Worm (Caenorhabditis elegans): ENCODE data around the gene gldi-8.

The gldi-8 gene

ce11 chrIII:12615859-12616439, 16.4 kb upstream of the gldi-8 start:
- TF ChIP-seq cog-1 (tag; optimal IDR thresholded peaks at IDR 0.05) (no peak), ztf-29 (GFP tag; IDR thresholded peaks at IDR 0.05) (no peak), ztf-23 (GFP tag; IDR thresholded peaks at IDR 0.05) (no peak), flt-1 (GFP tag; IDR thresholded peaks at IDR 0.05) (no peak), T22C8.4 (GFP tag; IDR thresholded peaks at IDR 0.05) (no peak), tab-1 (GFP tag; IDR thresholded peaks at IDR 0.05) (no peak), klf-2 (GFP tag; conservative IDR thresholded peaks at IDR 0.05) (no peak), med-1 (GFP tag; optimal IDR thresholded peaks at IDR 0.05; ENCODE audit: insufficient read depth) (no peak), ref-1 (GFP tag; conservative IDR thresholded peaks at IDR 0.05) (no peak)

DNA sequence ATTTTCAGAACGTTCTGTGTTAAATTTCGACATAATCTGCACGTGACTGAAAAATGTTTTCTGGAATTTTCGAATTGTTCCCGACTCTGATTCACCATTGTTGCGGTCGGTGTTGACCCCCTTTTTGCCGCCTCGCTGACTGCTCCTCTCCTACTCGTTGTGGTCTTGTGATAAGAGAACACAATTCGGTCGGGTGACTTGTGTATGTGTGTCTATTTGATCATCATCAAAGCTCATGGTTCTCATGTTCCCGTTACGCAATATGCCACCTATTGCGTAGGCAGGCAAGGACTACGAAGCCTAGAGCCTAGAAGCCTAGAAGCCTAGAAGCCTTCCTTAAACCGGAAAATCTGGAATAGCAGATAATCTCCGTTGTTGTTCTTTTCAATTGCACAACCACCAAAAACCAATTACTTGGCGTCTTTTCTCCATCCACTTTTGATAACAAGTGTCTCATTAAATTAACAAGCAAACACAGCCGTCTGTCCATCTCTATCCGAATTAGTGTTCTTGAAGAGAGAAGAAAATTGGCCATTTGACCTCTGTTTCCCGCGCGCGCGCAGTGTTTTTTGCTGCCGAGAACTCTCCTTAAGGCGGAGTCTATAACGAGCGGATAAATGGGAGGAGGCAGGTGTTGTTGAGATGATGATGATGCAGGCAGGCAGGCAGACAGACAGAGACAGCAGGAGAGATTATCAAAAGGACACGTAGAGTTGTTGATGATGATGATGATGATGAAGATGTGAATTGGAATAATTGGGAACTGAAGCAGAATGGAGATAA, 15.3 kb upstream of the gldi-8 start:
- no peak for TF ChIP-seq klf-2 (GFP tag; conservative IDR thresholded peaks at IDR 0.05)
- TF ChIP-seq ztf-29 (GFP tag; IDR thresholded peaks at IDR 0.05) = no peak
- TF ChIP-seq cog-1 (tag; optimal IDR thresholded peaks at IDR 0.05) = no peak
- no peak for TF ChIP-seq med-1 (GFP tag; optimal IDR thresholded peaks at IDR 0.05; ENCODE audit: insufficient read depth)
- peak; percentile 66; the same call in 1 of the 2 replicates for TF ChIP-seq tab-1 (GFP tag; IDR thresholded peaks at IDR 0.05)
- no peak for TF ChIP-seq ref-1 (GFP tag; conservative IDR thresholded peaks at IDR 0.05)
- peak; percentile 44; the same call in 1 of the 2 replicates for TF ChIP-seq ztf-23 (GFP tag; IDR thresholded peaks at IDR 0.05)
- 0 out of 2 replicates have a peak, but pooled peaks have one; percentile 4 for TF ChIP-seq flt-1 (GFP tag; IDR thresholded peaks at IDR 0.05)
- TF ChIP-seq T22C8.4 (GFP tag; IDR thresholded peaks at IDR 0.05) = no peak

ce11 chrIII:12614161-12614560, 14.6 kb upstream of the gldi-8 start:
- TF ChIP-seq flt-1 (GFP tag; IDR thresholded peaks at IDR 0.05) (no peak), ztf-23 (GFP tag; IDR thresholded peaks at IDR 0.05) (no peak), klf-2 (GFP tag; conservative IDR thresholded peaks at IDR 0.05) (no peak), ref-1 (GFP tag; conservative IDR thresholded peaks at IDR 0.05) (no peak), ztf-29 (GFP tag; IDR thresholded peaks at IDR 0.05) (no peak), cog-1 (tag; optimal IDR thresholded peaks at IDR 0.05) (no peak), T22C8.4 (GFP tag; IDR thresholded peaks at IDR 0.05) (no peak), tab-1 (GFP tag; IDR thresholded peaks at IDR 0.05) (no peak), med-1 (GFP tag; optimal IDR thresholded peaks at IDR 0.05; ENCODE audit: insufficient read depth) (no peak)

DNA sequence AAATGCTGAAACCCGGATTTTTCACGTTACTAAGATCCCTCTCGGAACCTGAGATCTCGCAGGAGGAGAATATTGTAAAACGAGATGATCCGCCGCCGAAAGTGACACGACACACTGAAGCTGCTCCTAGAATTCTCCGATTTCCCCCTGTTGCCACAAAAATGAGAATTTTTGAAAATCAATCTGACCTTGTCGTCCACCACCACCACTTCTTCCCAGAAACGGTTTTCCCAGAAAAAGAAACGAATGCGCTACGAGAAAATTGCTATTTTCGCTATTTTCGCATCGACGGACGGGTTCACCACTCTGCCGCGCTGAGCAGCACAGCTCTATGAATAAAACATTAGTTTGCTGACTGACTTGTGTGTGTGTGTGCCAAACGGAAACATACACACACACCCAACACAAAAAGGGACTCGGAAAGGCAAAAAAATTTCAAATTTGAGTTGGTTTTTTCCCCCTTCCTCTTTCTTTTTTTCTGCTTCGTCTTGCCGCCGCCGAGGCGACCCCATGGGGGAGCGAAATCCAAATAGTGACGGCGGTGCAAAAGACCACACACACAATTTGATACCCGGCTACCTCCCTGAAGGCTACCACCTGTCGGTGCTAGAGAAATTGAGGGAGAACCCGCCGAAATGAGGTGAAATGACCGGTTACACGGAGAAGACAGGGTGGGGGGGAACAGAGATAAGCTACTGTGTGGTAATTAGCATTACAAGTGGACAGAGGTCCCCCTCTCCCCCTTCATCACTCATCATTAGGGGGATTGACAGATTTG, 13.8 kb upstream of the gldi-8 start:
- TF ChIP-seq ztf-23 (GFP tag; IDR thresholded peaks at IDR 0.05) = peak; percentile 56; the same call in 1 of the 2 replicates
- TF ChIP-seq tab-1 (GFP tag; IDR thresholded peaks at IDR 0.05) = 0 out of 2 replicates have a peak, but pooled peaks have one; percentile 31
- TF ChIP-seq klf-2 (GFP tag; conservative IDR thresholded peaks at IDR 0.05) = 0 out of 2 replicates have a peak, but pooled peaks have one; percentile 27
- no peak for TF ChIP-seq med-1 (GFP tag; optimal IDR thresholded peaks at IDR 0.05; ENCODE audit: insufficient read depth)
- TF ChIP-seq ztf-29 (GFP tag; IDR thresholded peaks at IDR 0.05) = no peak
- no peak for TF ChIP-seq ref-1 (GFP tag; conservative IDR thresholded peaks at IDR 0.05)
- no peak for TF ChIP-seq T22C8.4 (GFP tag; IDR thresholded peaks at IDR 0.05)
- peak; percentile 28 for TF ChIP-seq cog-1 (tag; optimal IDR thresholded peaks at IDR 0.05)
- TF ChIP-seq flt-1 (GFP tag; IDR thresholded peaks at IDR 0.05) = peak; percentile 60; the same call in 1 of the 2 replicates

DNA sequence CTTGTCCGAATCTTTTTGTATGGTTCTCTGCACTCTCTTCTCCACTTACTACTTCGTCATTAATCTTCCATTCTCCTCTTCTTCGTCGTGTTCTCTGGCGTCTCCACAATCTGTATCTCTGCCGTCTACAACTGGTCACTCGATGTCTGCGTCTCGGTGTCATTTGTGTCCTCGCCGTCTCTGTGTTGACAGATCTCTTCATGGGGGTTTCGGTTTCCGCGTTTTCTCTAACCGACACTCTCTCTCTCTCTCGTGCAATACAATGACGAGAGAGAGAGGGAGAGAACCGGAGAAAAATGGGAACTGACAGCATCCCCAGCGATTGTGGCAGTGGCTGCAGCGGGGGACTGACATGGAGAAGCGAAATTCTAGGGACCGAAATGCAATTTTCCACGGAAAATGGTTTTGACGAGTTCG, 13.0 kb upstream of the gldi-8 start:
- TF ChIP-seq ztf-23 (GFP tag; IDR thresholded peaks at IDR 0.05) (no peak; the same call in 1 of the 2 replicates), med-1 (GFP tag; optimal IDR thresholded peaks at IDR 0.05; ENCODE audit: insufficient read depth) (no peak), ref-1 (GFP tag; conservative IDR thresholded peaks at IDR 0.05) (no peak), tab-1 (GFP tag; IDR thresholded peaks at IDR 0.05) (no peak; the same call in 1 of the 2 replicates), T22C8.4 (GFP tag; IDR thresholded peaks at IDR 0.05) (no peak), ztf-29 (GFP tag; IDR thresholded peaks at IDR 0.05) (no peak), flt-1 (GFP tag; IDR thresholded peaks at IDR 0.05) (peak; percentile 79), klf-2 (GFP tag; conservative IDR thresholded peaks at IDR 0.05) (no peak), cog-1 (tag; optimal IDR thresholded peaks at IDR 0.05) (peak; percentile 94)

DNA sequence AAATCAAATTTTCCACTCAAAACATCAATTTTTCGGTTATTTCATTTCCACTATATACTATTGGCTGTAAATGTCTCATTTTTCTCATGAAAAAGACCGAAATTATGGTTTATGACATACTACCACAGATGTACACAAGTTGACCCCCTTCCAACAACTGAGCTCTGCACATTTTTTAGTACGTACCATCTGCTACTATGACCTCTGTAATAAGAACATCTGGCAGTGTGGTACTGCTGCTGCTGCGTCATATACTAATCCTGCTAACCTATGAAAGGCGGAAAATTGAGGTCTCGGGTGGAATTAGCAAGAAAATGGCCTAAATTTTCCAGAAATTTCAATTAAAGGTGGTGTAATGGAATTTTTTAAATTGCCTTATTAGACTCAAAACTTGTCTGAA, 11.9 kb upstream of the gldi-8 start:
- no peak for TF ChIP-seq med-1 (GFP tag; optimal IDR thresholded peaks at IDR 0.05; ENCODE audit: insufficient read depth)

DNA sequence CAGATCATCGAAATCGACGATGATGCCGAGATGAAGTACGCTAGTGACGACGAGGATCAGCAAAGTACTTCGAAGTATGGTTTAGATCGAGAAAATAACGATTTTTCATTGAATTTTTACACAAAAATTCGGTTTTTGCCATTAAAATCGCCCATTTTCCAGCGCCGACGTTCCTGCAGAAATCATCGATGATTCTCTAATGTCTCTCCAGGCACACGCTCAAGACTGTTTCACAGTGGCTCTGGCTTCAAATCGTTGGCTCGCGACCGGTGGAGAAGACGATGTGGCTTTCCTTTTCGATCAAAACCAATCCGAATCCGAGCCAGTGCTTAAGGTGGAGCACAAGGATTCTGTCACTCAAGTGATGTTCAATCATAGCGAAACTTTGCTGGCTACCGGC, 9.9 kb upstream of the gldi-8 start:
- TF ChIP-seq klf-2 (GFP tag; conservative IDR thresholded peaks at IDR 0.05) (no peak), ref-1 (GFP tag; conservative IDR thresholded peaks at IDR 0.05) (no peak), med-1 (GFP tag; optimal IDR thresholded peaks at IDR 0.05; ENCODE audit: insufficient read depth) (no peak), cog-1 (tag; optimal IDR thresholded peaks at IDR 0.05) (no peak), ztf-23 (GFP tag; IDR thresholded peaks at IDR 0.05) (no peak), ztf-29 (GFP tag; IDR thresholded peaks at IDR 0.05) (no peak), tab-1 (GFP tag; IDR thresholded peaks at IDR 0.05) (no peak), flt-1 (GFP tag; IDR thresholded peaks at IDR 0.05) (no peak), T22C8.4 (GFP tag; IDR thresholded peaks at IDR 0.05) (no peak)

- TF ChIP-seq ztf-23 (GFP tag; IDR thresholded peaks at IDR 0.05) = no peak
- no peak for TF ChIP-seq flt-1 (GFP tag; IDR thresholded peaks at IDR 0.05)
- TF ChIP-seq klf-2 (GFP tag; conservative IDR thresholded peaks at IDR 0.05) = no peak
- TF ChIP-seq ref-1 (GFP tag; conservative IDR thresholded peaks at IDR 0.05) = no peak
- no peak for TF ChIP-seq cog-1 (tag; optimal IDR thresholded peaks at IDR 0.05)
- TF ChIP-seq med-1 (GFP tag; optimal IDR thresholded peaks at IDR 0.05; ENCODE audit: insufficient read depth) = no peak
- TF ChIP-seq T22C8.4 (GFP tag; IDR thresholded peaks at IDR 0.05) = no peak
- no peak for TF ChIP-seq tab-1 (GFP tag; IDR thresholded peaks at IDR 0.05)
- no peak for TF ChIP-seq ztf-29 (GFP tag; IDR thresholded peaks at IDR 0.05)
Observed at ce11 chrIII:12608989-12609388, 9.5 kb upstream of the gldi-8 start, which contains the start of gene Y111B2A.12. Gene Y111B2A.12 (plus strand): TSS chrIII:12609289.
